Fruit fly (Drosophila melanogaster) whole organism, pupa: ENCODE data around the gene Reg-2.

Source experiments
- CG10348 ChIP-seq: fragments of 200-800 bp; sonication (Bioruptor generic); IDR thresholded peaks from 2 replicates; pipeline ENCODE4 v1.3.6; 2022; ENCODE audit warnings: missing biosample characterization, missing genetic modification characterization
- CG12605 ChIP-seq: fragments of 200-800 bp; sonication (Bioruptor generic); IDR thresholded peaks from 2 replicates; pipeline ENCODE4 v1.3.6; 2022; ENCODE audit warnings: missing biosample characterization, missing genetic modification characterization
- CG13204 ChIP-seq: fragments of 200-800 bp; sonication (Bioruptor generic); optimal IDR thresholded peaks from 2 replicates; lab custom pipeline; 2018; ENCODE audit warnings: missing biosample characterization, mild to moderate bottlenecking, missing genetic modification characterization, moderate library complexity
- CG14655 ChIP-seq: fragments of 200-800 bp; sonication (Bioruptor generic); optimal IDR thresholded peaks from 3 replicates; lab custom pipeline; 2017; ENCODE audit warnings: mild to moderate bottlenecking, missing biosample characterization, missing genetic modification reagents, missing genetic modification characterization
- CG15710 ChIP-seq: fragments of 200-800 bp; sonication (Bioruptor generic); optimal IDR thresholded peaks from 2 replicates; lab custom pipeline; 2018; ENCODE audit warnings: missing biosample characterization, mild to moderate bottlenecking, missing genetic modification characterization, moderate library complexity
- CG17806 ChIP-seq: fragments of 200-800 bp; sonication (Bioruptor generic); optimal IDR thresholded peaks from 2 replicates; lab custom pipeline; 2018; ENCODE audit warnings: missing biosample characterization, mild to moderate bottlenecking, missing genetic modification characterization, moderate library complexity
- CG32121 ChIP-seq: fragments of 200-800 bp; sonication (Bioruptor generic); IDR thresholded peaks from 2 replicates; pipeline ENCODE4 v1.3.6; 2022; ENCODE audit warnings: missing biosample characterization, missing genetic modification characterization
- CG34367 ChIP-seq: fragments of 200-800 bp; sonication (Bioruptor generic); optimal IDR thresholded peaks from 2 replicates; lab custom pipeline; 2018; ENCODE audit warnings: missing biosample characterization, mild to moderate bottlenecking, missing genetic modification characterization
- CG4496 ChIP-seq: fragments of 200-800 bp; sonication (Bioruptor generic); IDR thresholded peaks from 3 replicates; pipeline ENCODE4 v1.3.6; 2022; ENCODE audit warnings: missing biosample characterization, missing genetic modification characterization
- CG8159 ChIP-seq: fragments of 200-800 bp; sonication (Bioruptor generic); optimal IDR thresholded peaks from 3 replicates; lab custom pipeline; 2018; ENCODE audit warnings: missing biosample characterization, mild to moderate bottlenecking, missing genetic modification characterization, moderate library complexity
- CG8301 ChIP-seq: fragments of 200-800 bp; sonication (Bioruptor generic); optimal IDR thresholded peaks from 2 replicates; lab custom pipeline; 2018; ENCODE audit warnings: missing biosample characterization, mild to moderate bottlenecking, missing genetic modification characterization
- CG9948 ChIP-seq: fragments of 200-800 bp; sonication (Bioruptor generic); optimal IDR thresholded peaks from 2 replicates; lab custom pipeline; 2018; ENCODE audit warnings: missing biosample characterization, mild to moderate bottlenecking, missing genetic modification characterization, moderate library complexity
- D1 ChIP-seq: fragments of 200-800 bp; sonication (Bioruptor generic); optimal IDR thresholded peaks from 2 replicates; lab custom pipeline; 2018; ENCODE audit warnings: missing biosample characterization, mild to moderate bottlenecking, missing genetic modification characterization, moderate library complexity
- EcR ChIP-seq: fragments of 200-800 bp; sonication (Bioruptor generic); optimal IDR thresholded peaks from 3 replicates; lab custom pipeline; 2019; ENCODE audit warnings: missing biosample characterization, missing genetic modification characterization, mild to moderate bottlenecking, moderate library complexity, missing genetic modification reagents
- Ets98B ChIP-seq: fragments of 200-800 bp; sonication (Bioruptor generic); IDR thresholded peaks from 2 replicates; pipeline ENCODE4 v1.3.6; 2022; ENCODE audit warnings: missing biosample characterization, missing genetic modification characterization
- Pif1A ChIP-seq: fragments of 200-800 bp; sonication (Bioruptor generic); optimal IDR thresholded peaks from 3 replicates; lab custom pipeline; 2016; ENCODE audit warnings: missing biosample characterization, missing genetic modification characterization
- Pif1B ChIP-seq: fragments of 200-800 bp; sonication (Bioruptor generic); optimal IDR thresholded peaks from 3 replicates; lab custom pipeline; 2016; ENCODE audit warnings: missing biosample characterization, missing genetic modification characterization
- Snoo ChIP-seq: fragments of 200-800 bp; sonication (Bioruptor generic); optimal IDR thresholded peaks from 3 replicates; lab custom pipeline; 2017; ENCODE audit warnings: missing biosample characterization, mild to moderate bottlenecking, missing genetic modification characterization, inconsistent platforms
- fd96Ca ChIP-seq: fragments of 200-800 bp; sonication (Bioruptor generic); IDR thresholded peaks from 3 replicates; pipeline ENCODE4 v1.3.6; 2022; ENCODE audit warnings: missing biosample characterization, missing genetic modification characterization
- gl ChIP-seq: fragments of 200-800 bp; sonication (Bioruptor generic); optimal IDR thresholded peaks from 2 replicates; lab custom pipeline; 2018; ENCODE audit warnings: missing biosample characterization, mild to moderate bottlenecking, missing genetic modification characterization
- rn ChIP-seq: fragments of 200-800 bp; sonication (Bioruptor generic); IDR thresholded peaks from 2 replicates; pipeline ENCODE4 v1.3.6; 2022; ENCODE audit warnings: missing biosample characterization, missing genetic modification characterization

Reg-2 gene

dm6 chr3L:633272-634254 lies 27.2 kb upstream of the Reg-2 start:
- TF ChIP-seq CG14655 (GFP tag; lab: Kevin White, UChicago), result peak; percentile 82
- peak; percentile 42 for TF ChIP-seq CG9948 (tag; lab: Kevin White, UChicago)
- no peak for TF ChIP-seq Snoo (tag; lab: Kevin White, UChicago)
- peak; percentile 78 for TF ChIP-seq Pif1A (GFP tag; lab: Kevin White, UChicago)
- peak; percentile 79 for TF ChIP-seq CG12605 (GFP tag; lab: Robert Waterston, UW)
- no peak for TF ChIP-seq EcR (GFP tag; lab: Kevin White, UChicago)
- peak; percentile 85 for TF ChIP-seq Ets98B (GFP tag; lab: Robert Waterston, UW)
- peak; percentile 71 for TF ChIP-seq CG17806
- peak; percentile 66 for TF ChIP-seq CG8159 (tag; lab: Kevin White, UChicago)
- TF ChIP-seq CG34367 (tag; lab: Kevin White, UChicago), result peak; percentile 48
- TF ChIP-seq CG13204 (GFP tag; lab: Kevin White, UChicago), result no peak
- peak; percentile 27; the same call in 1 of the 2 replicates for TF ChIP-seq CG10348 (GFP tag; lab: Robert Waterston, UW)
- peak; percentile 95 for TF ChIP-seq fd96Ca
- peak; percentile 74 for TF ChIP-seq rn (GFP tag; lab: Robert Waterston, UW)
- peak; percentile 10 for TF ChIP-seq D1 (tag; lab: Kevin White, UChicago)
- no peak for TF ChIP-seq gl
- peak; percentile 60 for TF ChIP-seq Pif1B (GFP tag; lab: Kevin White, UChicago)
- TF ChIP-seq CG32121 (GFP tag; lab: Robert Waterston, UW), result peak; percentile 89
- TF ChIP-seq CG15710 (tag; lab: Kevin White, UChicago), result peak; percentile 66
- peak; percentile 85 for TF ChIP-seq CG8301 (tag; lab: Kevin White, UChicago)
- peak; percentile 92 for TF ChIP-seq CG4496 (GFP tag; lab: Robert Waterston, UW)

- no peak for TF ChIP-seq CG32121 (GFP tag; lab: Robert Waterston, UW)
- no peak for TF ChIP-seq gl
- no peak for TF ChIP-seq Pif1A (GFP tag; lab: Kevin White, UChicago)
- no peak for TF ChIP-seq CG10348 (GFP tag; lab: Robert Waterston, UW)
- TF ChIP-seq CG8159 (tag; lab: Kevin White, UChicago), result no peak
- no peak for TF ChIP-seq Snoo (tag; lab: Kevin White, UChicago)
- no peak for TF ChIP-seq Ets98B (GFP tag; lab: Robert Waterston, UW)
- TF ChIP-seq CG15710 (tag; lab: Kevin White, UChicago), result no peak
- TF ChIP-seq CG34367 (tag; lab: Kevin White, UChicago), result no peak
- no peak for TF ChIP-seq rn (GFP tag; lab: Robert Waterston, UW)
- no peak for TF ChIP-seq CG8301 (tag; lab: Kevin White, UChicago)
- TF ChIP-seq Pif1B (GFP tag; lab: Kevin White, UChicago), result no peak
- TF ChIP-seq CG9948 (tag; lab: Kevin White, UChicago), result no peak
- TF ChIP-seq CG12605 (GFP tag; lab: Robert Waterston, UW), result no peak
Observed at dm6 chr3L:632058-632457, 25.7 kb upstream of the Reg-2 start.

DNA sequence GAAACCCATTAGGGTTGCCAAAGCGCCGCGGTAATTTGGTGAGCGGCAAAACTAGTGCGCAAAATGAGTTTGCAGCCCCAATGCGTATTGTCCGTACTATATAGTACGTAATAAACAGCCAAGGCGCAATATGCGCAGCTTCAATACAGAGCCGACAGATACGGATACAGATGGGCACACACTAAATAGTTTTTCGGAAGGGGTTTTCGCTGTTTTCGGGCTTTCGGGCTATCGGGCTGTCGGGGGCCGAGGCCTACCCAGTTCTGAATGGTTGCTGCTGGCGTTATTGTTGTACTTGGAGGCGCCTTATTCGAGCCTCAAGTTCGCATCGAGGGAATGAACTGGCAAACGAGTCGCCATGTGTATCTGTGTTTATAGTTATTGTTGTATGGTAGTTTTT lies 24.3 kb upstream of the Reg-2 start:
- no peak for TF ChIP-seq Pif1A (GFP tag; lab: Kevin White, UChicago)
- peak; percentile 17; the same call in 1 of the 3 replicates for TF ChIP-seq CG4496 (GFP tag; lab: Robert Waterston, UW)

dm6 chr3L:629916-630663 lies 23.7 kb upstream of the Reg-2 start:
- TF ChIP-seq CG12605 (GFP tag; lab: Robert Waterston, UW) (peak; percentile 27; the same call in 1 of the 2 replicates), rn (GFP tag; lab: Robert Waterston, UW) (no peak), CG4496 (GFP tag; lab: Robert Waterston, UW) (peak; percentile 76), Snoo (tag; lab: Kevin White, UChicago) (peak; percentile 29), CG17806 (no peak), CG8159 (tag; lab: Kevin White, UChicago) (peak; percentile 6), CG15710 (tag; lab: Kevin White, UChicago) (no peak), EcR (GFP tag; lab: Kevin White, UChicago) (no peak), CG13204 (GFP tag; lab: Kevin White, UChicago) (no peak), Pif1B (GFP tag; lab: Kevin White, UChicago) (no peak), CG14655 (GFP tag; lab: Kevin White, UChicago) (no peak), CG32121 (GFP tag; lab: Robert Waterston, UW) (no peak), CG9948 (tag; lab: Kevin White, UChicago) (no peak), CG8301 (tag; lab: Kevin White, UChicago) (peak; percentile 17), fd96Ca (no peak), Pif1A (GFP tag; lab: Kevin White, UChicago) (no peak), CG34367 (tag; lab: Kevin White, UChicago) (no peak), CG10348 (GFP tag; lab: Robert Waterston, UW) (no peak), gl (no peak), Ets98B (GFP tag; lab: Robert Waterston, UW) (peak; percentile 58; the same call in 1 of the 2 replicates), D1 (tag; lab: Kevin White, UChicago) (no peak)
